Worm (Caenorhabditis elegans) whole organism, mixed stage, embryonic: ENCODE measurements around the gene cst-1.
"Not testable (repeated sequence)": the region's sequence is repeated elsewhere in the genome, so short reads cannot be mapped to it uniquely, and the experiment has no call there.

Source experiments
- M03D4.4 ChIP-seq: sonication (generic microtip); optimal IDR thresholded peaks from 2 replicates; lab custom pipeline; 2017; ENCODE audit warnings: mild to moderate bottlenecking, missing genetic modification characterization, missing compliant biosample characterization
- bed-3 ChIP-seq: fragments of 200-800 bp; sonication (Bioruptor generic); optimal IDR thresholded peaks from 3 replicates; lab custom pipeline; 2018; ENCODE audit warnings: mild to moderate bottlenecking, missing genetic modification characterization, moderate library complexity, missing compliant biosample characterization
- blmp-1 ChIP-seq: fragments of 150-350 bp; optimal IDR thresholded peaks from 2 replicates; lab custom pipeline; 2014; ENCODE audit warnings: missing biosample characterization, missing genetic modification characterization
- ceh-39 ChIP-seq: fragments of 150-350 bp; optimal IDR thresholded peaks from 2 replicates; lab custom pipeline; 2014; ENCODE audit warnings: missing biosample characterization, missing genetic modification characterization
- ceh-43 ChIP-seq: fragments of 200-800 bp; sonication (Bioruptor generic); optimal IDR thresholded peaks from 2 replicates; lab custom pipeline; 2018; ENCODE audit warnings: mild to moderate bottlenecking, missing genetic modification characterization, moderate library complexity, missing compliant biosample characterization
- ceh-83 ChIP-seq: fragments of 200-800 bp; sonication (Bioruptor generic); optimal IDR thresholded peaks from 2 replicates; lab custom pipeline; 2018; ENCODE audit warnings: mild to moderate bottlenecking, missing genetic modification characterization, missing compliant biosample characterization
- cnd-1 ChIP-seq: fragments of 200-800 bp; sonication (Bioruptor generic); optimal IDR thresholded peaks from 2 replicates; lab custom pipeline; 2018; ENCODE audit warnings: mild to moderate bottlenecking, missing genetic modification characterization, missing compliant biosample characterization
- drap-1 ChIP-seq: fragments of 200-800 bp; sonication (Bioruptor generic); optimal IDR thresholded peaks from 3 replicates; lab custom pipeline; 2018; ENCODE audit warnings: mild to moderate bottlenecking, missing genetic modification characterization, missing compliant biosample characterization
- elt-1 ChIP-seq: sonication (generic microtip); optimal IDR thresholded peaks from 2 replicates; lab custom pipeline; 2017; ENCODE audit warnings: missing genetic modification characterization, mild to moderate bottlenecking, missing compliant biosample characterization, antibody characterized with exemption, moderate library complexity, borderline replicate concordance; ENCODE audit not compliant: insufficient read depth
- flh-1 ChIP-seq: fragments of 200-800 bp; sonication (Bioruptor generic); optimal IDR thresholded peaks from 2 replicates; lab custom pipeline; 2018; ENCODE audit warnings: mild to moderate bottlenecking, missing genetic modification characterization, moderate library complexity, missing compliant biosample characterization
- ham-2 ChIP-seq: fragments of 200-800 bp; sonication (Bioruptor generic); optimal IDR thresholded peaks from 2 replicates; lab custom pipeline; 2018; ENCODE audit warnings: mild to moderate bottlenecking, missing genetic modification characterization, missing compliant biosample characterization
- hlh-1 ChIP-seq: fragments of 150-350 bp; optimal IDR thresholded peaks from 2 replicates; lab custom pipeline; 2014; ENCODE audit warnings: missing biosample characterization, missing genetic modification reagents, missing genetic modification characterization
- lin-13 ChIP-seq: fragments of 150-350 bp; optimal IDR thresholded peaks from 2 replicates; lab custom pipeline; 2014; ENCODE audit warnings: missing biosample characterization, missing genetic modification characterization
- lin-32 ChIP-seq: fragments of 200-800 bp; sonication (Bioruptor generic); optimal IDR thresholded peaks from 2 replicates; lab custom pipeline; 2018; ENCODE audit warnings: mild to moderate bottlenecking, missing genetic modification characterization, missing compliant biosample characterization
- lsy-2 ChIP-seq: fragments of 150-350 bp; optimal IDR thresholded peaks from 2 replicates; lab custom pipeline; 2014; ENCODE audit warnings: missing biosample characterization, missing genetic modification characterization
- mab-5 ChIP-seq: fragments of 150-350 bp; optimal IDR thresholded peaks from 2 replicates; lab custom pipeline; 2014; ENCODE audit warnings: missing biosample characterization, missing genetic modification characterization
- mep-1 ChIP-seq: fragments of 150-350 bp; optimal IDR thresholded peaks from 2 replicates; lab custom pipeline; 2017; ENCODE audit warnings: missing biosample characterization, missing genetic modification reagents, missing genetic modification characterization, inconsistent platforms
- mls-2 ChIP-seq: sonication (generic microtip); optimal IDR thresholded peaks from 2 replicates; lab custom pipeline; 2016; ENCODE audit warnings: mild to moderate bottlenecking, missing genetic modification characterization, moderate library complexity, missing compliant biosample characterization
- nhr-12 ChIP-seq: fragments of 150-350 bp; optimal IDR thresholded peaks from 2 replicates; lab custom pipeline; 2014; ENCODE audit warnings: missing biosample characterization, missing genetic modification characterization
- nhr-2 ChIP-seq: fragments of 150-350 bp; optimal IDR thresholded peaks from 2 replicates; lab custom pipeline; 2014; ENCODE audit warnings: missing biosample characterization, missing genetic modification characterization
- nhr-237 ChIP-seq: fragments of 150-350 bp; optimal IDR thresholded peaks from 2 replicates; lab custom pipeline; 2014; ENCODE audit warnings: missing biosample characterization, missing genetic modification characterization
- nhr-28 ChIP-seq: fragments of 150-350 bp; optimal IDR thresholded peaks from 2 replicates; lab custom pipeline; 2014; ENCODE audit warnings: missing biosample characterization, missing genetic modification characterization
- nhr-76 ChIP-seq: sonication (generic microtip); optimal IDR thresholded peaks from 2 replicates; lab custom pipeline; 2017; ENCODE audit warnings: missing biosample characterization, missing genetic modification characterization
- pha-4 ChIP-seq: fragments of 150-350 bp; optimal IDR thresholded peaks from 2 replicates; lab custom pipeline; 2018; ENCODE audit warnings: missing biosample characterization, missing genetic modification reagents, missing genetic modification characterization
- sem-2 ChIP-seq: fragments of 200-800 bp; sonication (Bioruptor generic); optimal IDR thresholded peaks from 2 replicates; lab custom pipeline; 2018; ENCODE audit warnings: mild to moderate bottlenecking, missing genetic modification characterization, missing compliant biosample characterization
- snpc-4 ChIP-seq: fragments of 150-350 bp; optimal IDR thresholded peaks from 2 replicates; lab custom pipeline; 2014; ENCODE audit warnings: missing biosample characterization, missing genetic modification characterization
- sptf-1 ChIP-seq: sonication (generic microtip); optimal IDR thresholded peaks from 2 replicates; lab custom pipeline; 2017; ENCODE audit warnings: mild to moderate bottlenecking, missing genetic modification characterization, moderate library complexity, missing compliant biosample characterization
- tbx-8 ChIP-seq: fragments of 200-800 bp; sonication (Bioruptor generic); optimal IDR thresholded peaks from 2 replicates; lab custom pipeline; 2018; ENCODE audit warnings: mild to moderate bottlenecking, missing genetic modification characterization, moderate library complexity, missing compliant biosample characterization
- unc-120 ChIP-seq: sonication (generic microtip); optimal IDR thresholded peaks from 2 replicates; lab custom pipeline; 2017; ENCODE audit warnings: missing genetic modification characterization, missing compliant biosample characterization; ENCODE audit not compliant: poor library complexity, severe bottlenecking
- unc-39 ChIP-seq: fragments of 150-350 bp; optimal IDR thresholded peaks from 2 replicates; lab custom pipeline; 2014; ENCODE audit warnings: missing biosample characterization, missing genetic modification characterization
- zip-8 ChIP-seq: fragments of 150-350 bp; optimal IDR thresholded peaks from 2 replicates; lab custom pipeline; 2014; ENCODE audit warnings: missing biosample characterization, missing genetic modification characterization
- ztf-11 ChIP-seq: fragments of 150-350 bp; optimal IDR thresholded peaks from 2 replicates; lab custom pipeline; 2014; ENCODE audit warnings: missing biosample characterization, missing genetic modification characterization

The cst-1 gene

ce11 chrX:4339332-4339731 lies at the start of gene cst-1:
Gene cst-1, plus strand, starts transcription at chrX:4339632.
- TF ChIP-seq elt-1 (tag; lab: Kevin White, UChicago); mep-1 (tag; lab: Kevin White, UChicago); blmp-1: not testable (repeated sequence)

ce11 chrX:4289805-4290204 lies 49.6 kb upstream of the cst-1 start:
- TF ChIP-seq nhr-2 (tag; lab: Kevin White, UChicago) (no peak), ceh-83 (GFP tag; lab: Kevin White, UChicago) (no peak), nhr-76 (tag; lab: Kevin White, UChicago) (no peak), ceh-39 (tag; lab: Kevin White, UChicago) (no peak), sem-2 (GFP tag; lab: Kevin White, UChicago) (no peak), flh-1 (no peak), nhr-237 (no peak), elt-1 (tag; lab: Kevin White, UChicago) (no peak), sptf-1 (tag; lab: Kevin White, UChicago) (no peak), mep-1 (tag; lab: Kevin White, UChicago) (no peak), mls-2 (tag; lab: Kevin White, UChicago) (no peak), hlh-1 (tag; lab: Kevin White, UChicago) (no peak), snpc-4 (no peak), M03D4.4 (no peak), tbx-8 (GFP tag; lab: Kevin White, UChicago) (no peak), nhr-28 (tag; lab: Kevin White, UChicago) (no peak), blmp-1 (no peak)

ce11 chrX:4294957-4295356 lies 44.5 kb upstream of the cst-1 start:
- TF ChIP-seq unc-39 (no peak), ceh-83 (GFP tag; lab: Kevin White, UChicago) (peak; percentile 37), M03D4.4 (no peak), hlh-1 (tag; lab: Kevin White, UChicago) (peak; percentile 63)

ce11 chrX:4295917-4296316 lies 43.5 kb upstream of the cst-1 start:
- TF ChIP-seq flh-1 = no peak
- no peak for TF ChIP-seq ztf-11 (tag; lab: Kevin White, UChicago)
- no peak for TF ChIP-seq lin-13 (tag; lab: Kevin White, UChicago)
- TF ChIP-seq tbx-8 (GFP tag; lab: Kevin White, UChicago) = no peak

- TF ChIP-seq ceh-43 = no peak
- TF ChIP-seq ztf-11 (tag; lab: Kevin White, UChicago) = no peak
- no peak for TF ChIP-seq ceh-83 (GFP tag; lab: Kevin White, UChicago)
- TF ChIP-seq lin-13 (tag; lab: Kevin White, UChicago) = no peak
- no peak for TF ChIP-seq pha-4 (tag; lab: Kevin White, UChicago)
- no peak for TF ChIP-seq zip-8 (tag; lab: Kevin White, UChicago)
- no peak for TF ChIP-seq flh-1
- no peak for TF ChIP-seq cnd-1 (tag; lab: Kevin White, UChicago)
- no peak for TF ChIP-seq hlh-1 (tag; lab: Kevin White, UChicago)
- no peak for TF ChIP-seq unc-120 (tag; lab: Kevin White, UChicago)
- no peak for TF ChIP-seq nhr-76 (tag; lab: Kevin White, UChicago)
- no peak for TF ChIP-seq nhr-12 (tag; lab: Kevin White, UChicago)
- TF ChIP-seq, all 35 proteins: peak for 0
These were observed 42.0 kb upstream of the cst-1 start, which contains the start of gene paf-2 for ce11 chrX:4297452-4297851. Gene paf-2, minus strand, starts transcription at chrX:4297741.

- TF ChIP-seq drap-1 = no peak
These were observed 36.2 kb upstream of the cst-1 start for ce11 chrX:4303200-4303599.

- TF ChIP-seq mep-1 (tag; lab: Kevin White, UChicago) (no peak), sem-2 (GFP tag; lab: Kevin White, UChicago) (no peak), nhr-76 (tag; lab: Kevin White, UChicago) (no peak), lin-32 (GFP tag; lab: Kevin White, UChicago) (no peak), ceh-43 (no peak), ceh-83 (GFP tag; lab: Kevin White, UChicago) (no peak), nhr-237 (no peak), ham-2 (GFP tag; lab: Kevin White, UChicago) (no peak), lsy-2 (tag; lab: Kevin White, UChicago) (no peak), zip-8 (tag; lab: Kevin White, UChicago) (no peak), blmp-1 (no peak), nhr-12 (tag; lab: Kevin White, UChicago) (no peak), mab-5 (tag; lab: Kevin White, UChicago) (no peak), ceh-39 (tag; lab: Kevin White, UChicago) (no peak), elt-1 (tag; lab: Kevin White, UChicago) (no peak), bed-3 (GFP tag; lab: Kevin White, UChicago) (no peak), cnd-1 (tag; lab: Kevin White, UChicago) (no peak)
These were observed 32.6 kb upstream of the cst-1 start, which contains the start of gene pqn-15 for ce11 chrX:4306861-4307260. Gene pqn-15, minus strand, starts transcription at chrX:4306961.
